Worm (Caenorhabditis elegans) whole organism, late embryonic: Measurements from ENCODE around the gene npp-16.

Experiments
- C08G9.2 ChIP-seq: sonication (generic microtip); optimal IDR thresholded peaks from 2 replicates; lab custom pipeline; 2016; ENCODE audit warnings: mild to moderate bottlenecking, missing genetic modification characterization, moderate library complexity, missing compliant biosample characterization
- F13H6.1 ChIP-seq: sonication (generic microtip); optimal IDR thresholded peaks from 2 replicates; lab custom pipeline; 2016; ENCODE audit warnings: missing genetic modification characterization, missing compliant biosample characterization
- K02D7.2 ChIP-seq: sonication (generic microtip); optimal IDR thresholded peaks from 2 replicates; lab custom pipeline; 2017; ENCODE audit warnings: mild to moderate bottlenecking, missing genetic modification characterization, missing compliant biosample characterization
- K09A11.1 ChIP-seq: sonication (generic microtip); optimal IDR thresholded peaks from 2 replicates; lab custom pipeline; 2017; ENCODE audit warnings: antibody characterized with exemption, mild to moderate bottlenecking, missing genetic modification characterization, missing compliant biosample characterization; ENCODE audit not compliant: insufficient read depth
- T23F11.4 ChIP-seq: fragments of 200-800 bp; sonication (Bioruptor generic); optimal IDR thresholded peaks from 2 replicates; lab custom pipeline; 2018; ENCODE audit warnings: mild to moderate bottlenecking, missing genetic modification characterization, missing compliant biosample characterization
- ahr-1 ChIP-seq: sonication (generic microtip); optimal IDR thresholded peaks from 2 replicates; lab custom pipeline; 2016; ENCODE audit warnings: missing genetic modification characterization, missing compliant biosample characterization
- ceh-18 ChIP-seq: sonication (generic microtip); optimal IDR thresholded peaks from 2 replicates; lab custom pipeline; 2016; ENCODE audit warnings: missing genetic modification characterization, missing compliant biosample characterization
- ceh-2 ChIP-seq: sonication (generic microtip); optimal IDR thresholded peaks from 2 replicates; lab custom pipeline; 2016; ENCODE audit warnings: missing genotype, missing genetic modification characterization, missing compliant biosample characterization
- ceh-24 ChIP-seq: sonication (generic microtip); optimal IDR thresholded peaks from 2 replicates; lab custom pipeline; 2016; ENCODE audit warnings: mild to moderate bottlenecking, missing genetic modification characterization, missing compliant biosample characterization
- ceh-30 ChIP-seq: fragments of 150-350 bp; optimal IDR thresholded peaks from 2 replicates; lab custom pipeline; 2014; ENCODE audit warnings: missing biosample characterization, missing genetic modification characterization
- ceh-31 ChIP-seq: sonication (generic microtip); optimal IDR thresholded peaks from 2 replicates; lab custom pipeline; 2016; ENCODE audit warnings: missing genetic modification characterization, missing compliant biosample characterization
- ceh-45 ChIP-seq: fragments of 200-800 bp; sonication (Bioruptor generic); IDR thresholded peaks from 2 replicates; pipeline ENCODE4 v1.3.6; 2022; ENCODE audit warnings: missing genetic modification reagents, missing genetic modification characterization, missing compliant biosample characterization
- che-1 ChIP-seq: sonication (generic microtip); optimal IDR thresholded peaks from 2 replicates; lab custom pipeline; 2016; ENCODE audit warnings: mild to moderate bottlenecking, missing genetic modification characterization, missing compliant biosample characterization
- dmd-4 ChIP-seq: sonication (generic microtip); optimal IDR thresholded peaks from 2 replicates; lab custom pipeline; 2016; ENCODE audit warnings: borderline replicate concordance, missing genetic modification characterization, missing compliant biosample characterization
- dve-1 ChIP-seq: sonication (generic microtip); optimal IDR thresholded peaks from 2 replicates; lab custom pipeline; 2017; ENCODE audit warnings: antibody characterized with exemption, mild to moderate bottlenecking, missing genetic modification characterization, missing compliant biosample characterization
- elt-2 ChIP-seq: sonication (generic microtip); optimal IDR thresholded peaks from 2 replicates; lab custom pipeline; 2016; ENCODE audit warnings: missing genetic modification reagents, missing genetic modification characterization, missing compliant biosample characterization
- elt-4 ChIP-seq: sonication (generic microtip); optimal IDR thresholded peaks from 2 replicates; lab custom pipeline; 2016; ENCODE audit warnings: missing genetic modification characterization, missing compliant biosample characterization
- gmeb-2 ChIP-seq: sonication (generic microtip); optimal IDR thresholded peaks from 2 replicates; lab custom pipeline; 2016; ENCODE audit warnings: missing genetic modification characterization, inconsistent platforms, missing compliant biosample characterization
- hlh-13 ChIP-seq: fragments of 200-800 bp; sonication (Bioruptor generic); optimal IDR thresholded peaks from 2 replicates; lab custom pipeline; 2018; ENCODE audit warnings: mild to moderate bottlenecking, missing genetic modification characterization, missing compliant biosample characterization
- hlh-30 ChIP-seq: sonication (generic microtip); optimal IDR thresholded peaks from 2 replicates; lab custom pipeline; 2017; ENCODE audit warnings: antibody characterized with exemption, missing genetic modification characterization, missing compliant biosample characterization; ENCODE audit not compliant: insufficient read depth
- lin-11 ChIP-seq: fragments of 200-800 bp; sonication (Bioruptor generic); optimal IDR thresholded peaks from 2 replicates; lab custom pipeline; 2018; ENCODE audit warnings: mild to moderate bottlenecking, missing genetic modification characterization, missing compliant biosample characterization
- madf-2 ChIP-seq: sonication (generic microtip); optimal IDR thresholded peaks from 2 replicates; lab custom pipeline; 2017; ENCODE audit warnings: missing genetic modification characterization, missing compliant biosample characterization
- mec-3 ChIP-seq: sonication (generic microtip); optimal IDR thresholded peaks from 2 replicates; lab custom pipeline; 2016; ENCODE audit warnings: borderline replicate concordance, missing genetic modification characterization, missing compliant biosample characterization
- nfya-1 ChIP-seq: sonication (generic microtip); optimal IDR thresholded peaks from 2 replicates; lab custom pipeline; 2017; ENCODE audit warnings: missing genetic modification characterization, mild to moderate bottlenecking, missing compliant biosample characterization, antibody characterized with exemption, moderate library complexity
- nhr-11 ChIP-seq: fragments of 150-350 bp; optimal IDR thresholded peaks from 2 replicates; lab custom pipeline; 2014; ENCODE audit warnings: missing biosample characterization, missing genetic modification characterization
- nhr-232 ChIP-seq: sonication (generic microtip); optimal IDR thresholded peaks from 2 replicates; lab custom pipeline; 2016; ENCODE audit warnings: missing genetic modification characterization, missing compliant biosample characterization
- npax-4 ChIP-seq: sonication (generic microtip); optimal IDR thresholded peaks from 2 replicates; lab custom pipeline; 2016; ENCODE audit warnings: missing genetic modification characterization, missing compliant biosample characterization
- pax-1 ChIP-seq: fragments of 150-350 bp; optimal IDR thresholded peaks from 2 replicates; lab custom pipeline; 2014; ENCODE audit warnings: missing biosample characterization, missing genetic modification characterization
- pha-2 ChIP-seq: sonication (generic microtip); optimal IDR thresholded peaks from 2 replicates; lab custom pipeline; 2017; ENCODE audit warnings: mild to moderate bottlenecking, missing genetic modification characterization, missing compliant biosample characterization
- pqm-1 ChIP-seq: sonication (generic microtip); optimal IDR thresholded peaks from 2 replicates; lab custom pipeline; 2016; ENCODE audit warnings: missing genetic modification characterization, missing compliant biosample characterization
- pros-1 ChIP-seq: fragments of 150-350 bp; optimal IDR thresholded peaks from 2 replicates; lab custom pipeline; 2014; ENCODE audit warnings: missing biosample characterization, missing genetic modification reagents, missing genetic modification characterization
- ref-2 ChIP-seq: sonication (generic microtip); optimal IDR thresholded peaks from 2 replicates; lab custom pipeline; 2016; ENCODE audit warnings: missing genetic modification characterization, missing compliant biosample characterization
- sdc-2 ChIP-seq: sonication (generic microtip); optimal IDR thresholded peaks from 2 replicates; lab custom pipeline; 2016; ENCODE audit warnings: missing genotype, missing genetic modification characterization, missing compliant biosample characterization
- sox-4 ChIP-seq: sonication (generic microtip); optimal IDR thresholded peaks from 2 replicates; lab custom pipeline; 2017; ENCODE audit warnings: mild to moderate bottlenecking, missing genetic modification characterization, inconsistent platforms, missing compliant biosample characterization
- syd-9 ChIP-seq: sonication (generic microtip); optimal IDR thresholded peaks from 2 replicates; lab custom pipeline; 2016; ENCODE audit warnings: mild to moderate bottlenecking, missing genetic modification characterization, moderate library complexity, missing compliant biosample characterization
- tbx-2 ChIP-seq: sonication (generic microtip); optimal IDR thresholded peaks from 2 replicates; lab custom pipeline; 2016; ENCODE audit warnings: missing genetic modification characterization, missing compliant biosample characterization
- unc-3 ChIP-seq, 2 experiments: fragments of 200-800 bp in 1 of 2; sonication (Bioruptor generic) in 1 of 2; sonication (generic microtip) in 1 of 2; conservative IDR thresholded peaks in 1 of 2; optimal IDR thresholded peaks in 1 of 2; 2 replicates each; pipeline versions ENCODE4 v1.3.6 to Lab custom; 2016 to 2022; ENCODE audit warnings: missing compliant biosample characterization in 2 of 2, missing genetic modification characterization in 2 of 2, missing genetic modification reagents in 1 of 2
- unc-42 ChIP-seq: sonication (generic microtip); optimal IDR thresholded peaks from 2 replicates; lab custom pipeline; 2016; ENCODE audit warnings: missing genotype, missing genetic modification characterization, missing compliant biosample characterization
- unc-55 ChIP-seq: sonication (generic microtip); optimal IDR thresholded peaks from 2 replicates; lab custom pipeline; 2017; ENCODE audit warnings: missing biosample characterization, missing genetic modification reagents, missing genetic modification characterization
- unc-86 ChIP-seq: sonication (generic microtip); optimal IDR thresholded peaks from 2 replicates; lab custom pipeline; 2016; ENCODE audit warnings: missing genetic modification characterization, missing compliant biosample characterization
- zip-5 ChIP-seq: sonication (generic microtip); optimal IDR thresholded peaks from 2 replicates; lab custom pipeline; 2016; ENCODE audit warnings: missing genetic modification characterization, missing compliant biosample characterization
- ztf-16 ChIP-seq: sonication (generic microtip); optimal IDR thresholded peaks from 2 replicates; lab custom pipeline; 2017; ENCODE audit warnings: missing genetic modification characterization, missing compliant biosample characterization

Gene npp-16

DNA sequence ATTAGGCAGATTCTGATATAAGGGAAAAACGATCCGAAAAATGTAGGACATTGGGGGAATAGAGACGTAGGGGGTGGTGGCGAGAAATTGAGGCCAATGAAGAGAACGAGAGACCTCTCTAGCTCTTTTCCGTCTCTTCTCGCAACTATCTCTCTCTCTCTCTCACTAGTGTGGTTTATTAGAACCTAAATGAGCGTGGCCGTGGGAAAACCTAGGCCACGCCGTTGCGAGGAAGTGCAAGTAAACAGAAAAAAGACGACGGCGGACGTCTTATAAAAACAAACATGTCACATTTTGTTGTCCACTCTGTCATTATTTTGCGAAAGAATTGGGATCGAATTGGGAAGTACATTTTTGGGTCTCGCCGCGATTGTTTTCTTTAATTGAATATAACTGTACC lies 45.7 kb upstream of the npp-16 start (continued):
- TF ChIP-seq dmd-4 (tag; lab: Kevin White, UChicago) = no peak
- no peak for TF ChIP-seq T23F11.4
- no peak for TF ChIP-seq ztf-16
- peak; percentile 53 for TF ChIP-seq elt-2 (tag; lab: Kevin White, UChicago)
- TF ChIP-seq K09A11.1 = no peak
- TF ChIP-seq nhr-232 (tag; lab: Kevin White, UChicago) = no peak
- TF ChIP-seq ceh-2 (tag; lab: Kevin White, UChicago) = peak; percentile 94
- no peak for TF ChIP-seq unc-3 (GFP tag; conservative IDR thresholded peaks at IDR 0.05; lab: Robert Waterston, UW)
- TF ChIP-seq unc-3 (tag; optimal IDR thresholded peaks at IDR 0.05; lab: Kevin White, UChicago) = no peak
- TF ChIP-seq sox-4 = no peak
- TF ChIP-seq lin-11 (tag; lab: Kevin White, UChicago) = no peak
- peak; percentile 63 for TF ChIP-seq ref-2
- no peak for TF ChIP-seq elt-4 (tag; lab: Kevin White, UChicago)
- peak; percentile 94 for TF ChIP-seq tbx-2 (tag; lab: Kevin White, UChicago)
- TF ChIP-seq ceh-30 (tag; lab: Kevin White, UChicago) = no peak
- TF ChIP-seq ceh-18 (tag; lab: Kevin White, UChicago) = peak; percentile 68
- peak; percentile 56 for TF ChIP-seq pha-2 (tag; lab: Kevin White, UChicago)
- TF ChIP-seq syd-9 = no peak
- TF ChIP-seq zip-5 (tag; lab: Kevin White, UChicago) = peak; percentile 29
- TF ChIP-seq unc-55 (GFP tag; lab: Kevin White, UChicago) = peak; percentile 59
- TF ChIP-seq K02D7.2 (tag; lab: Kevin White, UChicago) = no peak
- TF ChIP-seq nhr-11 (tag; lab: Kevin White, UChicago) = no peak
- peak; percentile 53 for TF ChIP-seq pax-1
- no peak for TF ChIP-seq ahr-1 (tag; lab: Kevin White, UChicago)
- no peak for TF ChIP-seq npax-4 (tag; lab: Kevin White, UChicago)
- peak; percentile 62 for TF ChIP-seq mec-3 (tag; lab: Kevin White, UChicago)
- TF ChIP-seq hlh-13 (GFP tag; lab: Kevin White, UChicago) = no peak
- TF ChIP-seq madf-2 (tag; lab: Kevin White, UChicago) = peak; percentile 40
- TF ChIP-seq pros-1 (tag; lab: Kevin White, UChicago) = peak; percentile 33
- TF ChIP-seq F13H6.1 (tag; lab: Kevin White, UChicago) = peak; percentile 55
- no peak for TF ChIP-seq che-1 (tag; lab: Kevin White, UChicago)
- no peak for TF ChIP-seq unc-86 (tag; lab: Kevin White, UChicago)
- peak; percentile 32 for TF ChIP-seq sdc-2 (tag; lab: Kevin White, UChicago)
- peak; percentile 82 for TF ChIP-seq unc-42 (tag; lab: Kevin White, UChicago)
- TF ChIP-seq dve-1 (tag; lab: Kevin White, UChicago) = no peak
- peak; percentile 47 for TF ChIP-seq gmeb-2 (tag; lab: Kevin White, UChicago)
- no peak for TF ChIP-seq ceh-24 (tag; lab: Kevin White, UChicago)
- peak; percentile 90 for TF ChIP-seq nfya-1 (tag; lab: Kevin White, UChicago)
- TF ChIP-seq ceh-45 (GFP tag; lab: Robert Waterston, UW) = no peak
- TF ChIP-seq hlh-30 (tag; lab: Kevin White, UChicago) = peak; percentile 19
- peak; percentile 41 for TF ChIP-seq pqm-1
- TF ChIP-seq, all 69 proteins: peak for 34

ce11 chrIII:11871617-11872016 lies 44.1 kb upstream of the npp-16 start:
- no peak for TF ChIP-seq ceh-31
- TF ChIP-seq C08G9.2 (tag; lab: Kevin White, UChicago) = peak; percentile 0
